Worm (Caenorhabditis elegans) whole organism, L4 larva: ENCODE data around the gene C51E3.6.

Source experiments
- F26F4.8 ChIP-seq: fragments of 200-800 bp; sonication (Bioruptor generic); conservative IDR thresholded peaks from 2 replicates; pipeline ENCODE4 v1.3.6; 2022; ENCODE audit warnings: missing genetic modification characterization, missing compliant biosample characterization
- T20F7.1 ChIP-seq: fragments of 200-800 bp; sonication (Bioruptor generic); optimal IDR thresholded peaks from 2 replicates; lab custom pipeline; 2018; ENCODE audit warnings: mild to moderate bottlenecking, missing genetic modification characterization, missing compliant biosample characterization
- ama-1 ChIP-seq: fragments of 150-350 bp; optimal IDR thresholded peaks from 2 replicates; lab custom pipeline; 2014; ENCODE audit warnings: inconsistent platforms, mixed read lengths
- egl-27 ChIP-seq: sonication (generic microtip); optimal IDR thresholded peaks from 3 replicates; lab custom pipeline; 2017; ENCODE audit warnings: missing biosample characterization, missing genetic modification reagents, missing genetic modification characterization
- mdt-29 ChIP-seq: fragments of 200-800 bp; sonication (Bioruptor generic); IDR thresholded peaks from 2 replicates; pipeline ENCODE4 v1.3.6; 2022; ENCODE audit warnings: missing genetic modification reagents, missing genetic modification characterization, missing compliant biosample characterization
- nhr-76 ChIP-seq: fragments of 150-350 bp; optimal IDR thresholded peaks from 2 replicates; lab custom pipeline; 2014; ENCODE audit warnings: missing biosample characterization, missing genetic modification characterization
- nhr-77 ChIP-seq: fragments of 150-350 bp; optimal IDR thresholded peaks from 2 replicates; lab custom pipeline; 2014; ENCODE audit warnings: missing biosample characterization, missing genetic modification characterization
- sdz-12 ChIP-seq: fragments of 200-800 bp; sonication (Bioruptor generic); optimal IDR thresholded peaks from 2 replicates; lab custom pipeline; 2018; ENCODE audit warnings: mild to moderate bottlenecking, missing genetic modification characterization, missing compliant biosample characterization
- unc-62 ChIP-seq, 3 experiments: fragments of 150-350 bp in 1 of 3; sonication (generic microtip); optimal IDR thresholded peaks in 2 of 3; peaks in 1 of 3; 1 replicate in 1 of 3; 2 replicates in 2 of 3; lab custom pipeline; 2014 to 2017; ENCODE audit warnings: missing biosample characterization in 3 of 3, missing genetic modification characterization in 3 of 3, missing genetic modification reagents in 3 of 3, missing genotype in 1 of 3
- ztf-11 ChIP-seq: fragments of 150-350 bp; optimal IDR thresholded peaks from 2 replicates; lab custom pipeline; 2014; ENCODE audit warnings: missing biosample characterization, missing genetic modification characterization

- TF ChIP-seq F26F4.8 (GFP tag; lab: Robert Waterston, UW) (no peak), ama-1 (lab: Kevin White, UChicago) (no peak), mdt-29 (GFP tag; lab: Robert Waterston, UW) (no peak), T20F7.1 (no peak), sdz-12 (GFP tag; lab: Kevin White, UChicago) (no peak), nhr-77 (tag; lab: Kevin White, UChicago) (no peak), ztf-11 (tag; lab: Kevin White, UChicago) (no peak), egl-27 (tag; lab: Kevin White, UChicago) (no peak), nhr-76 (tag; lab: Kevin White, UChicago) (no peak), unc-62 (GFP tag; optimal IDR thresholded peaks at IDR 0.05 in 1 of 2; lab: Kevin White, UChicago) (peak in 1 of 2 experiments; percentile 19), unc-62 (tag; optimal IDR thresholded peaks at IDR 0.05; lab: Kevin White, UChicago) (no peak)
Observed at ce11 chrV:10146787-10147186, 19.5 kb downstream of the C51E3.6 start.
